Fruit fly (Drosophila melanogaster) whole organism, wandering third instar larva: Measurements from ENCODE around the gene Wnt10.

Experiments used
- Dfd ChIP-seq: fragments of >200 bp; optimal IDR thresholded peaks from 2 replicates; lab custom pipeline; 2017; ENCODE audit warnings: missing biosample characterization, missing genetic modification characterization
- Hr83 ChIP-seq: fragments of 200-300 bp; sonication (Bioruptor generic); optimal IDR thresholded peaks from 2 replicates; lab custom pipeline; 2016; ENCODE audit warnings: missing biosample characterization, mild to moderate bottlenecking, missing genetic modification characterization, moderate library complexity; ENCODE audit not compliant: poor library complexity, severe bottlenecking
- br ChIP-seq: fragments of 200-800 bp; sonication (Bioruptor generic); optimal IDR thresholded peaks from 2 replicates; lab custom pipeline; 2016; ENCODE audit warnings: missing biosample characterization, missing genetic modification characterization
- pan ChIP-seq: fragments of >200 bp; optimal IDR thresholded peaks from 2 replicates; lab custom pipeline; 2017

DNA sequence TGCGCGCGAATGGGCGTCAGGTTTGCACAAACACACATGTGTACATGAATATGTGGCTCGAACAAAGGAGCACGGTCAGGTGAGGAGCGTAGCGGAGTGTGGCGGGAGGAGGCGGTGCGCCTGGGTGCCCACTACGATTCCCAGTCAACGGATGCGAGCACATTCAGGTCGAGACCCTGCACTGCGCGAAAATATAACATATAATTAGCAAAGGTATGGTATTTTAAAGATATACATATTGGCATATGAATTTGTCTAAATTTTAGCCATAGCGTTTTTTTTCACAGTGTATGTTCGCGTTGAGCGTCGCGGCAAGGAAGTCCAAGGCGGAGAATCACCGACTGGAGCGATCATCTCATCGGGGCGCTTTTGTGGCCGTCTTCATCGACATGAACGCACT is 43.3 kb upstream of the Wnt10 start:
- TF ChIP-seq Dfd (GFP tag; lab: Kevin White, UChicago) = no peak
- peak; percentile 85 for TF ChIP-seq br
- peak; percentile 20 for TF ChIP-seq Hr83 (GFP tag; lab: Kevin White, UChicago)
- no peak for TF ChIP-seq pan
